Worm (Caenorhabditis elegans) whole organism, L4 larva: ENCODE results near the gene F46B6.9.

ENCODE experiments used
- F37D6.2 ChIP-seq: sonication (generic microtip); optimal IDR thresholded peaks from 2 replicates; lab custom pipeline; 2016; ENCODE audit warnings: mild to moderate bottlenecking, missing genetic modification characterization, missing compliant biosample characterization
- T26A8.4 ChIP-seq: fragments of 200-800 bp; sonication (Bioruptor generic); IDR thresholded peaks from 2 replicates; pipeline ENCODE4 v1.3.6; 2022; ENCODE audit warnings: missing genetic modification characterization, missing compliant biosample characterization
- Y5F2A.4 ChIP-seq: fragments of 200-800 bp; sonication (Bioruptor generic); optimal IDR thresholded peaks from 2 replicates; lab custom pipeline; 2018; ENCODE audit warnings: mild to moderate bottlenecking, missing genetic modification characterization, missing compliant biosample characterization
- aha-1 ChIP-seq: fragments of 150-350 bp; peaks from one replicate; lab custom pipeline; 2014; ENCODE audit warnings: missing biosample characterization, missing genetic modification characterization
- attf-4 ChIP-seq: sonication (generic microtip); optimal IDR thresholded peaks from 3 replicates; lab custom pipeline; 2017; ENCODE audit warnings: missing biosample characterization, missing genetic modification characterization
- ces-1 ChIP-seq: fragments of 150-350 bp; sonication (generic microtip); optimal IDR thresholded peaks from 4 replicates; lab custom pipeline; 2014; ENCODE audit warnings: missing biosample characterization, missing genetic modification reagents, missing genetic modification characterization
- ctbp-1 ChIP-seq: fragments of 200-800 bp; sonication (Bioruptor generic); IDR thresholded peaks from 2 replicates; pipeline ENCODE4 v1.3.6; 2022; ENCODE audit warnings: missing genetic modification reagents, missing genetic modification characterization, missing compliant biosample characterization
- dmd-8 ChIP-seq: fragments of 200-800 bp; sonication (Bioruptor generic); IDR thresholded peaks from 2 replicates; pipeline ENCODE4 v1.3.6; 2022; ENCODE audit warnings: missing genetic modification characterization, missing compliant biosample characterization
- dpl-1 ChIP-seq: fragments of 150-350 bp; optimal IDR thresholded peaks from 2 replicates; lab custom pipeline; 2014; ENCODE audit warnings: missing biosample characterization, missing genetic modification reagents, missing genetic modification characterization
- duxl-1 ChIP-seq: sonication (generic microtip); optimal IDR thresholded peaks from 2 replicates; lab custom pipeline; 2016; ENCODE audit warnings: mild to moderate bottlenecking, missing genetic modification characterization, moderate library complexity, missing compliant biosample characterization; ENCODE audit not compliant: poor library complexity
- fkh-10 ChIP-seq: fragments of 150-350 bp; optimal IDR thresholded peaks from 2 replicates; lab custom pipeline; 2014; ENCODE audit warnings: missing biosample characterization, missing genetic modification reagents, missing genetic modification characterization
- gei-8 ChIP-seq: fragments of 200-800 bp; sonication (Bioruptor generic); optimal IDR thresholded peaks from 2 replicates; lab custom pipeline; 2018; ENCODE audit warnings: mild to moderate bottlenecking, missing genetic modification characterization, missing compliant biosample characterization
- hlh-11 ChIP-seq: fragments of 200-800 bp; sonication (Bioruptor generic); optimal IDR thresholded peaks from 2 replicates; lab custom pipeline; 2018; ENCODE audit warnings: mild to moderate bottlenecking, missing genetic modification characterization, missing compliant biosample characterization
- jun-1 ChIP-seq: fragments of 150-350 bp; optimal IDR thresholded peaks from 2 replicates; lab custom pipeline; 2014; ENCODE audit warnings: missing biosample characterization, missing genetic modification reagents, missing genetic modification characterization
- lin-1 ChIP-seq: fragments of 200-800 bp; sonication (Bioruptor generic); IDR thresholded peaks from 2 replicates; pipeline ENCODE4 v1.3.6; 2022; ENCODE audit warnings: missing genetic modification reagents, missing genetic modification characterization, missing compliant biosample characterization
- lin-15B ChIP-seq: fragments of 150-350 bp; sonication (generic microtip); optimal IDR thresholded peaks from 3 replicates; lab custom pipeline; 2014; ENCODE audit warnings: missing biosample characterization, missing genetic modification characterization
- lsy-2 ChIP-seq, 2 experiments: fragments of 150-350 bp in 1 of 2; sonication (generic microtip) in 1 of 2; optimal IDR thresholded peaks; 2 replicates each; lab custom pipeline; 2014 to 2017; ENCODE audit warnings: missing biosample characterization in 2 of 2, missing genetic modification characterization in 2 of 2
- madf-5 ChIP-seq, 2 experiments: fragments of 200-800 bp; sonication (Bioruptor generic); IDR thresholded peaks; 2 replicates each; pipeline ENCODE4 v1.3.6; 2022; ENCODE audit warnings: missing compliant biosample characterization in 2 of 2, missing genetic modification characterization in 2 of 2
- mdl-1 ChIP-seq, 2 experiments: fragments of 150-350 bp in 1 of 2; sonication (generic microtip) in 1 of 2; optimal IDR thresholded peaks; 2 replicates each; lab custom pipeline; 2014 to 2017; ENCODE audit warnings: missing biosample characterization in 2 of 2, missing genetic modification characterization in 2 of 2
- mdt-29 ChIP-seq: fragments of 200-800 bp; sonication (Bioruptor generic); IDR thresholded peaks from 2 replicates; pipeline ENCODE4 v1.3.6; 2022; ENCODE audit warnings: missing genetic modification reagents, missing genetic modification characterization, missing compliant biosample characterization
- nhr-102 ChIP-seq: sonication (generic microtip); optimal IDR thresholded peaks from 2 replicates; lab custom pipeline; 2016; ENCODE audit warnings: mild to moderate bottlenecking, missing genetic modification characterization, moderate library complexity, missing compliant biosample characterization
- nhr-48 ChIP-seq: sonication (generic microtip); optimal IDR thresholded peaks from 2 replicates; lab custom pipeline; 2016; ENCODE audit warnings: mild to moderate bottlenecking, missing genetic modification characterization, missing compliant biosample characterization
- nhr-6 ChIP-seq: fragments of 150-350 bp; optimal IDR thresholded peaks from 2 replicates; lab custom pipeline; 2014; ENCODE audit warnings: missing biosample characterization, missing genetic modification characterization
- php-3 ChIP-seq: fragments of 200-800 bp; sonication (Bioruptor generic); IDR thresholded peaks from 2 replicates; pipeline ENCODE4 v1.3.6; 2022; ENCODE audit warnings: missing genetic modification reagents, missing genetic modification characterization, missing compliant biosample characterization
- sdz-12 ChIP-seq: fragments of 200-800 bp; sonication (Bioruptor generic); optimal IDR thresholded peaks from 2 replicates; lab custom pipeline; 2018; ENCODE audit warnings: mild to moderate bottlenecking, missing genetic modification characterization, missing compliant biosample characterization
- set-16 ChIP-seq: fragments of 200-800 bp; sonication (Bioruptor generic); IDR thresholded peaks from 2 replicates; pipeline ENCODE4 v1.3.6; 2022; ENCODE audit warnings: missing genetic modification reagents, missing genetic modification characterization, missing compliant biosample characterization
- spr-1 ChIP-seq: sonication (generic microtip); optimal IDR thresholded peaks from 2 replicates; lab custom pipeline; 2016; ENCODE audit warnings: mild to moderate bottlenecking, missing genetic modification characterization, missing compliant biosample characterization
- unc-62 ChIP-seq, 3 experiments: fragments of 150-350 bp in 1 of 3; sonication (generic microtip); optimal IDR thresholded peaks in 2 of 3; peaks in 1 of 3; 1 replicate in 1 of 3; 2 replicates in 2 of 3; lab custom pipeline; 2014 to 2017; ENCODE audit warnings: missing biosample characterization in 3 of 3, missing genetic modification characterization in 3 of 3, missing genetic modification reagents in 3 of 3, missing genotype in 1 of 3
- zfp-3 ChIP-seq: fragments of 200-800 bp; sonication (Bioruptor generic); conservative IDR thresholded peaks from 2 replicates; pipeline ENCODE4 v1.3.6; 2022; ENCODE audit warnings: missing genetic modification reagents, missing genetic modification characterization, missing compliant biosample characterization

The F46B6.9 gene

ce11 chrV:9767941-9768340 is 28.7 kb upstream of the F46B6.9 start:
- TF ChIP-seq Y5F2A.4 (GFP tag; lab: Kevin White, UChicago): no peak
- TF ChIP-seq unc-62 (GFP tag; optimal IDR thresholded peaks at IDR 0.05 in 1 of 2; lab: Kevin White, UChicago): no peak
- no peak for TF ChIP-seq unc-62 (tag; optimal IDR thresholded peaks at IDR 0.05; lab: Kevin White, UChicago)
- TF ChIP-seq spr-1 (tag; lab: Kevin White, UChicago): no peak
- TF ChIP-seq ctbp-1 (GFP tag; lab: Robert Waterston, UW): peak; percentile 68
- no peak for TF ChIP-seq mdl-1 (tag; optimal IDR thresholded peaks at IDR 0.05; lab: Kevin White, UChicago)
- TF ChIP-seq ces-1: peak; percentile 96
- TF ChIP-seq nhr-48 (tag; lab: Kevin White, UChicago): no peak
- TF ChIP-seq duxl-1 (tag; lab: Kevin White, UChicago): no peak
- TF ChIP-seq fkh-10 (GFP tag; lab: Kevin White, UChicago): peak; percentile 30
- no peak for TF ChIP-seq jun-1
- TF ChIP-seq T26A8.4 (GFP tag; lab: Robert Waterston, UW): no peak
- no peak for TF ChIP-seq lin-15B
- TF ChIP-seq gei-8: no peak
- no peak for TF ChIP-seq dmd-8 (GFP tag; lab: Robert Waterston, UW)
- no peak for TF ChIP-seq attf-4
- TF ChIP-seq, all 104 proteins: peak for 3

DNA sequence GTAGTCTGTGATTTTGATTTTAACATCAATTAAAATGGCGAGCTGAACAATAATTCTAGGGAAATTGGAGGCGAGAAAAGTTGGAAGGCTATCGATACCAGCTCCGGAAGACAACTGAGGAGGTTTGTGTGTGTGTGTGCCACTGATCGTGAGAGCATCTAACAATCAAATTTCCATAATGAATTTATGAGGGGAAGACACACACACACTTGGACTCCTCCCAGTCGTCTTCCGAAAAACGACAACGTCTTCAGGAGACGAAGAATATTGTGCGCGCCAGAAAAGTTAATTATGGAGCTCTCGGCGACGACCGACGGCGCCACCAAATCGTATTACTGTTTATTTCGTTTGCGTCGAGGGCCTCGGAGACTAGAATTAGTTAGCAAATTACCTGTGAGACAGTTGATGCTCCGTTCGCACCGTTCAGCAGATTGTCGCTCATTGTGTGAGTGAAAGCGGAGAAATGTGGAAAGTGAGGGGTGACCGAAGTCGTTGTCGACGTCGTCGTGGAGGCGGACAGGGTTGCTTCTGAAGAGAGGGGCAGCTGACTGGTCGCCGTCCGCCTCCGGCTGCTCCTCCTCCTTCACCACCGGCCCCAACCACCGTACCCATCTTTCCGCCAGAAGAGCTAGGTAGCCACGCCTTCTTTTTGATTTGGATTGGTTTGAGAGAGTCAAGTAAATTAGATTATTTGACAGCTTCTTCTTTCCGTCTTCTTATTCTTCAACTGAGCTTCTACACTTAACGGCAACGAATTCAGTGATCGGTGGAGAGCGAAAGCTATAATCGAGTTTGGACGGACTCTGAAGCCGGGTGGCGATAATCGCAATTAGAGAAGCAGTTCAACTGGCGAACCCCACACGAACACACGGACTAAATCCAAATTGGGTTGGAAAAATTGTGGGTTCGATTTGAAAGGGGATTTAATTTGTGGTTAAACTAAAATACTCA is 27.6 kb upstream of the F46B6.9 start, which contains the start of gene unc-42:
Gene unc-42, minus strand, starts transcription at position 564 of the 951 bp plus-strand sequence.
- TF ChIP-seq dpl-1 (GFP tag; lab: Kevin White, UChicago): no peak
- TF ChIP-seq ctbp-1 (GFP tag; lab: Robert Waterston, UW): peak; percentile 70
- TF ChIP-seq nhr-102: no peak
- no peak for TF ChIP-seq hlh-11 (tag; lab: Kevin White, UChicago)
- TF ChIP-seq unc-62 (GFP tag; optimal IDR thresholded peaks at IDR 0.05 in 1 of 2; lab: Kevin White, UChicago): peak in 1 of 2 experiments; percentile 4
- TF ChIP-seq unc-62 (tag; optimal IDR thresholded peaks at IDR 0.05; lab: Kevin White, UChicago): no peak
- peak; percentile 93 for TF ChIP-seq set-16
- no peak for TF ChIP-seq nhr-6 (tag; lab: Kevin White, UChicago)
- peak; percentile 100 for TF ChIP-seq ces-1
- no peak for TF ChIP-seq sdz-12 (GFP tag; lab: Kevin White, UChicago)
- TF ChIP-seq aha-1 (tag; lab: Kevin White, UChicago): peak; percentile 2
- peak; percentile 73 for TF ChIP-seq fkh-10 (GFP tag; lab: Kevin White, UChicago)
- no peak for TF ChIP-seq php-3 (GFP tag; lab: Robert Waterston, UW)
- TF ChIP-seq lsy-2 (tag; optimal IDR thresholded peaks at IDR 0.05; lab: Kevin White, UChicago): peak in 1 of 2 experiments; percentile 40
- no peak for TF ChIP-seq lin-1

DNA sequence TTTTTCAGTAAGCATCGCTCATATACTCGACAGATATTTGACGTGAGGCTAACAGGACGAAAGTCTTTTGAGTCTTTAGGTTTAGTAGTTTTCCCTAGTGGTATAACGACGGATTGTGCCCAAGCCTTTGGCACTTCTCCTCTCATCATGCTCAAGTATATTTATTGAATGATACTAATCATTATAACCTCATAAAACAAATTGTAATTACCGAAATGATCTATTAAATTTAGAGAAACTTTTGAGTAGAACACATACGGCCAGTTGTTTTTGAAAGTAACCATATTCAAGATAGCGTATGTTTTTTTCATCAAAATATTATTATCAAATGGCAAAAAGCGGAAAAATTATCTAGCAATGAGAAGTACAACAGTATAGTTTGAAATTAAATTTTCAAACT is 25.4 kb upstream of the F46B6.9 start:
- TF ChIP-seq madf-5 (GFP tag; IDR thresholded peaks at IDR 0.05; lab: Robert Waterston, UW): no peak

ce11 chrV:9771970-9772369 is 24.7 kb upstream of the F46B6.9 start, which contains the start of gene F46B6.2:
Gene F46B6.2 (plus strand): TSS chrV:9772285.
- TF ChIP-seq F37D6.2 (tag; lab: Kevin White, UChicago) (no peak), mdt-29 (GFP tag; lab: Robert Waterston, UW) (no peak), ctbp-1 (GFP tag; lab: Robert Waterston, UW) (0 out of 2 replicates have a peak, but pooled peaks have one; percentile 40)

ce11 chrV:9775734-9776133 is 20.9 kb upstream of the F46B6.9 start, which contains the start of gene F46B6.12:
Gene F46B6.12 (minus strand): TSS chrV:9775834.
- peak in 1 of 2 experiments; percentile 38 for TF ChIP-seq unc-62 (GFP tag; optimal IDR thresholded peaks at IDR 0.05 in 1 of 2; lab: Kevin White, UChicago)
- TF ChIP-seq unc-62 (tag; optimal IDR thresholded peaks at IDR 0.05; lab: Kevin White, UChicago): no peak
- no peak for TF ChIP-seq zfp-3 (GFP tag; lab: Robert Waterston, UW)
